Worm (Caenorhabditis elegans): ENCODE measurements around the gene F41B4.1.
"Not testable (repeated sequence)": the region's sequence is repeated elsewhere in the genome, so short reads cannot be mapped to it uniquely, and the experiment has no call there.

The F41B4.1 gene

DNA sequence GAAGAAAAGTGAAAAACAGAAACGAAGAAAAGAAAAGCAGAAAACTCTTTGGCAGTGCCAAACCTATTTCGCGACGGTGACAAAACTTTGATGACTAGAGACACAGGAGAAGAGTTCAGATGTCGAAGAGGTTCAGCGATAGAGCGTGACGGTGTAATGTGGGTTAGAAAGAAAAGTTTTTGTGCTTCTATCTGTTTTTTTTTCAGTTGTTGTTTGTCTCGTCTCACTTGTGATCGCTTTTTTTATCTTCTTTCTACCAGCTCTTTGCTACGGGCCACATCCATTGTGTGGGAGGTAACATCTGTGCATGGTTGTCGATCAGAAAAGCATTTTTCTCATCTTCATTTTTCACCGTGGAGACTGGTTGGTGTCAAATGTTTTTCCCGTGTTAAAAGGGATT is at the start of gene F41B4.1:
F41B4.1 (minus strand) TSS at position 23 of the 400 bp plus-strand sequence.
- TF ChIP-seq pes-1 (GFP tag; IDR thresholded peaks at IDR 0.05) (no peak), ceh-36 (tag; optimal IDR thresholded peaks at IDR 0.05) (no peak), tbx-37 (GFP tag; conservative IDR thresholded peaks at IDR 0.05) (no peak), aly-1 (tag; optimal IDR thresholded peaks at IDR 0.05) (no peak), sea-1 (GFP tag; conservative IDR thresholded peaks at IDR 0.05) (no peak), hnd-1 (tag; optimal IDR thresholded peaks at IDR 0.05) (no peak), B0310.2 (tag; optimal IDR thresholded peaks at IDR 0.05) (no peak), ets-7 (tag; optimal IDR thresholded peaks at IDR 0.05) (no peak), tbx-11 (GFP tag; IDR thresholded peaks at IDR 0.05) (no peak), ama-1 (optimal IDR thresholded peaks at IDR 0.05) (no peak), F13C5.2 (tag; optimal IDR thresholded peaks at IDR 0.05) (no peak), flt-1 (GFP tag; IDR thresholded peaks at IDR 0.05) (no peak), hmg-4 (GFP tag; optimal IDR thresholded peaks at IDR 0.05) (no peak), tra-4 (tag; optimal IDR thresholded peaks at IDR 0.05) (no peak), hmbx-1 (tag; optimal IDR thresholded peaks at IDR 0.05) (no peak)

ce11 chrX:6875273-6875672 is 49.6 kb upstream of the F41B4.1 start:
- no peak for TF ChIP-seq ama-1 (optimal IDR thresholded peaks at IDR 0.05)
- TF ChIP-seq sea-1 (GFP tag; conservative IDR thresholded peaks at IDR 0.05), result no peak
- TF ChIP-seq tbx-37 (GFP tag; conservative IDR thresholded peaks at IDR 0.05), result no peak
- TF ChIP-seq flt-1 (GFP tag; IDR thresholded peaks at IDR 0.05), result no peak
- TF ChIP-seq pes-1 (GFP tag; IDR thresholded peaks at IDR 0.05), result no peak
- TF ChIP-seq ceh-36 (tag; optimal IDR thresholded peaks at IDR 0.05), result no peak
- TF ChIP-seq hmbx-1 (tag; optimal IDR thresholded peaks at IDR 0.05), result no peak
- no peak for TF ChIP-seq aly-1 (tag; optimal IDR thresholded peaks at IDR 0.05)
- no peak for TF ChIP-seq hmg-4 (GFP tag; optimal IDR thresholded peaks at IDR 0.05)
- no peak for TF ChIP-seq tbx-11 (GFP tag; IDR thresholded peaks at IDR 0.05)
- no peak for TF ChIP-seq F13C5.2 (tag; optimal IDR thresholded peaks at IDR 0.05)
- no peak for TF ChIP-seq hnd-1 (tag; optimal IDR thresholded peaks at IDR 0.05)
- no peak for TF ChIP-seq ceh-13 (GFP tag; optimal IDR thresholded peaks at IDR 0.05)
- TF ChIP-seq B0310.2 (tag; optimal IDR thresholded peaks at IDR 0.05), result no peak
- no peak for TF ChIP-seq ets-7 (tag; optimal IDR thresholded peaks at IDR 0.05)
- no peak for TF ChIP-seq scrt-1 (GFP tag; IDR thresholded peaks at IDR 0.05)
- TF ChIP-seq tra-4 (tag; optimal IDR thresholded peaks at IDR 0.05), result no peak

DNA sequence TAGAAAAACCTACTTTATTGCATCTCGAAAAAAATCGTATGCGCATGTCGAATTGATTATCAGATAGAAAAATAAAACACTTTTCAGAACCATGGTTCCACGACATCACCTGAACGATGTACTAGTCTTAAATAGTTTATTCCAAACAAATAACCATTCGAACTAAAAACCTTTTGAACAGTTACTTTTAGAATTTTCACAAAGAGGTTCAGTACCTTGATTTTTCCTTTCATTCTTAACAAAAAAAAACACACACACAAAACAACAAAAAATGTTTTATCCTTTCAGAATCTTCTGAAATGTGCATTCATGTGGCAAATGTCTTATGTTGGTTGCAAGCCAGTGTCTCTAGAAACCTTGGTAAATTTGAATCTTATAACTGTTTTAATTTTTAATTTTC is 49.1 kb upstream of the F41B4.1 start, which contains the start of gene F41C6.4:
F41C6.4 (minus strand) TSS at position 101 of the 400 bp plus-strand sequence.
- no peak for TF ChIP-seq ama-1 (optimal IDR thresholded peaks at IDR 0.05)
- TF ChIP-seq pes-1 (GFP tag; IDR thresholded peaks at IDR 0.05), result no peak
- TF ChIP-seq B0310.2 (tag; optimal IDR thresholded peaks at IDR 0.05), result no peak

DNA sequence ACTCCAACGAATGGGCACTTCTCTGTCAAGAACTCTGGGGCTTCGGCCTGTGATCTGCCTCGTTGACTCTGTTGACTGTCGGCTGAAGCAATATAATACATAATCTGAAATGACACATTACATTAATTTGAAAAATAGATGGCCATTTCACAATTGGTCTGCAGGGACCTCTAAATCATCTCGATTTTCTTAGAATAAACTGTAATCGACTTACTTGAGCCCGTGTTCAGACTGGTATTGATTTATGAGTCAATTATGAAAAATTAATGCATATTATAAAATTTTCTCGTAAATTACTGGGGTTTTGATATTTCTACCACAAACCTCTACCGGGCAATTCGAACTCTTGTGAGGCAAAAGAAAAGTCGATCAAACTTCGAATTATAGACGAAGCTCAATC is 43.0 kb upstream of the F41B4.1 start, which contains the start of gene C53B7.6:
C53B7.6 (minus strand) TSS at position 101 of the 400 bp plus-strand sequence.
- not testable (repeated sequence) for TF ChIP-seq hmbx-1 (tag; optimal IDR thresholded peaks at IDR 0.05); sea-1 (GFP tag; conservative IDR thresholded peaks at IDR 0.05); ets-7 (tag; optimal IDR thresholded peaks at IDR 0.05)

ce11 chrX:6867707-6868106 is 42.0 kb upstream of the F41B4.1 start:
- TF ChIP-seq tbx-37 (GFP tag; conservative IDR thresholded peaks at IDR 0.05), result peak; percentile 41; the same call in 1 of the 2 replicates
- no peak for TF ChIP-seq ama-1 (optimal IDR thresholded peaks at IDR 0.05)
- TF ChIP-seq B0310.2 (tag; optimal IDR thresholded peaks at IDR 0.05), result no peak
- TF ChIP-seq ceh-36 (tag; optimal IDR thresholded peaks at IDR 0.05), result no peak
- TF ChIP-seq F13C5.2 (tag; optimal IDR thresholded peaks at IDR 0.05), result no peak
- no peak for TF ChIP-seq ets-7 (tag; optimal IDR thresholded peaks at IDR 0.05)
- TF ChIP-seq hmbx-1 (tag; optimal IDR thresholded peaks at IDR 0.05), result no peak
- TF ChIP-seq tra-4 (tag; optimal IDR thresholded peaks at IDR 0.05), result no peak
- peak; percentile 47; the same call in 1 of the 2 replicates for TF ChIP-seq flt-1 (GFP tag; IDR thresholded peaks at IDR 0.05)
- peak; percentile 57 for TF ChIP-seq hmg-4 (GFP tag; optimal IDR thresholded peaks at IDR 0.05)
- TF ChIP-seq sea-1 (GFP tag; conservative IDR thresholded peaks at IDR 0.05), result peak; percentile 76
- 0 out of 2 replicates have a peak, but pooled peaks have one; percentile 52 for TF ChIP-seq tbx-11 (GFP tag; IDR thresholded peaks at IDR 0.05)
- peak; percentile 27 for TF ChIP-seq ceh-13 (GFP tag; optimal IDR thresholded peaks at IDR 0.05)
- TF ChIP-seq scrt-1 (GFP tag; IDR thresholded peaks at IDR 0.05), result peak; percentile 60; the same call in 1 of the 2 replicates
- TF ChIP-seq aly-1 (tag; optimal IDR thresholded peaks at IDR 0.05), result no peak
- no peak for TF ChIP-seq hnd-1 (tag; optimal IDR thresholded peaks at IDR 0.05)
- TF ChIP-seq pes-1 (GFP tag; IDR thresholded peaks at IDR 0.05), result no peak

- TF ChIP-seq ets-7 (tag; optimal IDR thresholded peaks at IDR 0.05) (no peak), ceh-13 (GFP tag; optimal IDR thresholded peaks at IDR 0.05) (no peak), hmbx-1 (tag; optimal IDR thresholded peaks at IDR 0.05) (no peak), aly-1 (tag; optimal IDR thresholded peaks at IDR 0.05) (no peak), tbx-11 (GFP tag; IDR thresholded peaks at IDR 0.05) (no peak), tbx-37 (GFP tag; conservative IDR thresholded peaks at IDR 0.05) (no peak), scrt-1 (GFP tag; IDR thresholded peaks at IDR 0.05) (no peak), ama-1 (optimal IDR thresholded peaks at IDR 0.05) (no peak), F13C5.2 (tag; optimal IDR thresholded peaks at IDR 0.05) (no peak), hmg-4 (GFP tag; optimal IDR thresholded peaks at IDR 0.05) (no peak), pes-1 (GFP tag; IDR thresholded peaks at IDR 0.05) (no peak)
Observed at ce11 chrX:6866900-6867299, 41.2 kb upstream of the F41B4.1 start.

- no peak for TF ChIP-seq ceh-13 (GFP tag; optimal IDR thresholded peaks at IDR 0.05)
- no peak for TF ChIP-seq hnd-1 (tag; optimal IDR thresholded peaks at IDR 0.05)
- TF ChIP-seq B0310.2 (tag; optimal IDR thresholded peaks at IDR 0.05), result no peak
- TF ChIP-seq tbx-37 (GFP tag; conservative IDR thresholded peaks at IDR 0.05), result no peak
- no peak for TF ChIP-seq ets-7 (tag; optimal IDR thresholded peaks at IDR 0.05)
- TF ChIP-seq sea-1 (GFP tag; conservative IDR thresholded peaks at IDR 0.05), result no peak
- no peak for TF ChIP-seq aly-1 (tag; optimal IDR thresholded peaks at IDR 0.05)
- no peak for TF ChIP-seq pes-1 (GFP tag; IDR thresholded peaks at IDR 0.05)
- no peak for TF ChIP-seq tbx-11 (GFP tag; IDR thresholded peaks at IDR 0.05)
- no peak for TF ChIP-seq flt-1 (GFP tag; IDR thresholded peaks at IDR 0.05)
Observed at ce11 chrX:6865839-6866238, 40.2 kb upstream of the F41B4.1 start, which contains the start of gene odr-10. odr-10 (minus strand) TSS chrX:6865939.
